Worm (Caenorhabditis elegans) whole organism, mixed stage, embryonic: Measurements from ENCODE around the gene C08F11.17.

Experiments
- M03D4.4 ChIP-seq: sonication (generic microtip); optimal IDR thresholded peaks from 2 replicates; lab custom pipeline; 2017; ENCODE audit warnings: mild to moderate bottlenecking, missing genetic modification characterization, missing compliant biosample characterization
- blmp-1 ChIP-seq: fragments of 150-350 bp; optimal IDR thresholded peaks from 2 replicates; lab custom pipeline; 2014; ENCODE audit warnings: missing biosample characterization, missing genetic modification characterization
- ceh-39 ChIP-seq: fragments of 150-350 bp; optimal IDR thresholded peaks from 2 replicates; lab custom pipeline; 2014; ENCODE audit warnings: missing biosample characterization, missing genetic modification characterization
- ceh-43 ChIP-seq: fragments of 200-800 bp; sonication (Bioruptor generic); optimal IDR thresholded peaks from 2 replicates; lab custom pipeline; 2018; ENCODE audit warnings: mild to moderate bottlenecking, missing genetic modification characterization, moderate library complexity, missing compliant biosample characterization
- ceh-83 ChIP-seq: fragments of 200-800 bp; sonication (Bioruptor generic); optimal IDR thresholded peaks from 2 replicates; lab custom pipeline; 2018; ENCODE audit warnings: mild to moderate bottlenecking, missing genetic modification characterization, missing compliant biosample characterization
- cnd-1 ChIP-seq: fragments of 200-800 bp; sonication (Bioruptor generic); optimal IDR thresholded peaks from 2 replicates; lab custom pipeline; 2018; ENCODE audit warnings: mild to moderate bottlenecking, missing genetic modification characterization, missing compliant biosample characterization
- drap-1 ChIP-seq: fragments of 200-800 bp; sonication (Bioruptor generic); optimal IDR thresholded peaks from 3 replicates; lab custom pipeline; 2018; ENCODE audit warnings: mild to moderate bottlenecking, missing genetic modification characterization, missing compliant biosample characterization
- elt-1 ChIP-seq: sonication (generic microtip); optimal IDR thresholded peaks from 2 replicates; lab custom pipeline; 2017; ENCODE audit warnings: missing genetic modification characterization, mild to moderate bottlenecking, missing compliant biosample characterization, antibody characterized with exemption, moderate library complexity, borderline replicate concordance; ENCODE audit not compliant: insufficient read depth
- elt-3 ChIP-seq: fragments of 150-350 bp; optimal IDR thresholded peaks from 2 replicates; lab custom pipeline; 2014; ENCODE audit warnings: missing biosample characterization, missing genetic modification characterization
- flh-1 ChIP-seq: fragments of 200-800 bp; sonication (Bioruptor generic); optimal IDR thresholded peaks from 2 replicates; lab custom pipeline; 2018; ENCODE audit warnings: mild to moderate bottlenecking, missing genetic modification characterization, moderate library complexity, missing compliant biosample characterization
- ham-2 ChIP-seq: fragments of 200-800 bp; sonication (Bioruptor generic); optimal IDR thresholded peaks from 2 replicates; lab custom pipeline; 2018; ENCODE audit warnings: mild to moderate bottlenecking, missing genetic modification characterization, missing compliant biosample characterization
- hlh-1 ChIP-seq: fragments of 150-350 bp; optimal IDR thresholded peaks from 2 replicates; lab custom pipeline; 2014; ENCODE audit warnings: missing biosample characterization, missing genetic modification reagents, missing genetic modification characterization
- lin-13 ChIP-seq: fragments of 150-350 bp; optimal IDR thresholded peaks from 2 replicates; lab custom pipeline; 2014; ENCODE audit warnings: missing biosample characterization, missing genetic modification characterization
- lin-32 ChIP-seq: fragments of 200-800 bp; sonication (Bioruptor generic); optimal IDR thresholded peaks from 2 replicates; lab custom pipeline; 2018; ENCODE audit warnings: mild to moderate bottlenecking, missing genetic modification characterization, missing compliant biosample characterization
- lsy-2 ChIP-seq: fragments of 150-350 bp; optimal IDR thresholded peaks from 2 replicates; lab custom pipeline; 2014; ENCODE audit warnings: missing biosample characterization, missing genetic modification characterization
- mab-5 ChIP-seq: fragments of 150-350 bp; optimal IDR thresholded peaks from 2 replicates; lab custom pipeline; 2014; ENCODE audit warnings: missing biosample characterization, missing genetic modification characterization
- mep-1 ChIP-seq: fragments of 150-350 bp; optimal IDR thresholded peaks from 2 replicates; lab custom pipeline; 2017; ENCODE audit warnings: missing biosample characterization, missing genetic modification reagents, missing genetic modification characterization, inconsistent platforms
- mls-2 ChIP-seq: sonication (generic microtip); optimal IDR thresholded peaks from 2 replicates; lab custom pipeline; 2016; ENCODE audit warnings: mild to moderate bottlenecking, missing genetic modification characterization, moderate library complexity, missing compliant biosample characterization
- nhr-12 ChIP-seq: fragments of 150-350 bp; optimal IDR thresholded peaks from 2 replicates; lab custom pipeline; 2014; ENCODE audit warnings: missing biosample characterization, missing genetic modification characterization
- nhr-2 ChIP-seq: fragments of 150-350 bp; optimal IDR thresholded peaks from 2 replicates; lab custom pipeline; 2014; ENCODE audit warnings: missing biosample characterization, missing genetic modification characterization
- nhr-237 ChIP-seq: fragments of 150-350 bp; optimal IDR thresholded peaks from 2 replicates; lab custom pipeline; 2014; ENCODE audit warnings: missing biosample characterization, missing genetic modification characterization
- nhr-28 ChIP-seq: fragments of 150-350 bp; optimal IDR thresholded peaks from 2 replicates; lab custom pipeline; 2014; ENCODE audit warnings: missing biosample characterization, missing genetic modification characterization
- nhr-76 ChIP-seq: sonication (generic microtip); optimal IDR thresholded peaks from 2 replicates; lab custom pipeline; 2017; ENCODE audit warnings: missing biosample characterization, missing genetic modification characterization
- pha-4 ChIP-seq: fragments of 150-350 bp; optimal IDR thresholded peaks from 2 replicates; lab custom pipeline; 2018; ENCODE audit warnings: missing biosample characterization, missing genetic modification reagents, missing genetic modification characterization
- sem-2 ChIP-seq: fragments of 200-800 bp; sonication (Bioruptor generic); optimal IDR thresholded peaks from 2 replicates; lab custom pipeline; 2018; ENCODE audit warnings: mild to moderate bottlenecking, missing genetic modification characterization, missing compliant biosample characterization
- snpc-4 ChIP-seq: fragments of 150-350 bp; optimal IDR thresholded peaks from 2 replicates; lab custom pipeline; 2014; ENCODE audit warnings: missing biosample characterization, missing genetic modification characterization
- sptf-1 ChIP-seq: sonication (generic microtip); optimal IDR thresholded peaks from 2 replicates; lab custom pipeline; 2017; ENCODE audit warnings: mild to moderate bottlenecking, missing genetic modification characterization, moderate library complexity, missing compliant biosample characterization
- tbx-8 ChIP-seq: fragments of 200-800 bp; sonication (Bioruptor generic); optimal IDR thresholded peaks from 2 replicates; lab custom pipeline; 2018; ENCODE audit warnings: mild to moderate bottlenecking, missing genetic modification characterization, moderate library complexity, missing compliant biosample characterization
- unc-120 ChIP-seq: sonication (generic microtip); optimal IDR thresholded peaks from 2 replicates; lab custom pipeline; 2017; ENCODE audit warnings: missing genetic modification characterization, missing compliant biosample characterization; ENCODE audit not compliant: poor library complexity, severe bottlenecking
- unc-39 ChIP-seq: fragments of 150-350 bp; optimal IDR thresholded peaks from 2 replicates; lab custom pipeline; 2014; ENCODE audit warnings: missing biosample characterization, missing genetic modification characterization
- unc-62 ChIP-seq: fragments of 150-350 bp; optimal IDR thresholded peaks from 2 replicates; lab custom pipeline; 2014; ENCODE audit warnings: missing biosample characterization, missing genetic modification reagents, missing genetic modification characterization
- zip-8 ChIP-seq: fragments of 150-350 bp; optimal IDR thresholded peaks from 2 replicates; lab custom pipeline; 2014; ENCODE audit warnings: missing biosample characterization, missing genetic modification characterization
- ztf-11 ChIP-seq: fragments of 150-350 bp; optimal IDR thresholded peaks from 2 replicates; lab custom pipeline; 2014; ENCODE audit warnings: missing biosample characterization, missing genetic modification characterization

C08F11.17 gene

DNA sequence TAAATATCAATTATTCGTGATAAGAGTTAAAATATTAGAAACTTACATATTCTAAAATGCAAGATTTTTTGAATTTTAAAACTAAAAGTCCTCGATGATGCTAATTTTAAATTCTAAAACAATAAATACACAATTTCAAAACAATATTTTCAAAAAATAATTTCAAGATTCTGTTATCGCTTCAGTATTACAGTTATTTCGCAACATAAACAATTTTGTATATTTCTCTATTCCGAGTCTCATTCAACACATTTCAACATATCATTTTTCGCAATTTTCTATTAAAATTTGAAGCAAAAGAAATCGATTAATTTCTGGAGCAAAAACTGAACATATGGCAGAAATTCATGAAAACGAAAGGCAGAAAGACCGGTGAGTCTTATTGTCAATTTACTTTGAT is 17.0 kb downstream of the C08F11.17 start, which contains the start of gene fbxa-98:
Gene fbxa-98, plus strand, starts transcription at position 243 of the 400 bp plus-strand sequence.
- TF ChIP-seq ceh-39 (no peak), sptf-1 (tag; lab: Kevin White, UChicago) (no peak), lsy-2 (tag; lab: Kevin White, UChicago) (no peak), blmp-1 (tag; lab: Kevin White, UChicago) (no peak), ham-2 (GFP tag; lab: Kevin White, UChicago) (no peak), elt-3 (no peak), nhr-237 (tag; lab: Kevin White, UChicago) (no peak), pha-4 (tag; lab: Kevin White, UChicago) (no peak), hlh-1 (tag; lab: Kevin White, UChicago) (no peak)

DNA sequence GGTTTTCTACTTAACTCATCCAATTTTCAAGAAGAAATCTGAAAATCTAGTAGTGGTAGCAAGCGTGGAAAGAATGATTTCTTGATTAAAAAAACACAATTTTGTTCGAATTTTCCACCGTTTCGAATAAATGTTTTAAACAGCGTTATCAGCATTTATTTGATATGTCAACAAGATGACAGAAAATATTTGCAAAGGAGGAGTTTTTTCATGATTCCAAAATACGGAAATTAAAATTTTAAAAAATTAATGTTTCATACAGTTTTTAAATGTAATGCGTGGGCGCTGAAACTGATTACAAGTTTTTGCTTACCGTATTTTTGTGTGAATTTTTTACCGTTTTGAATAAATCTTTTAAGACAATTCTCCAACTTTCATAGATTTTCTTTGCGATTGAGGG is 17.5 kb downstream of the C08F11.17 start:
- TF ChIP-seq nhr-2 (tag; lab: Kevin White, UChicago) (no peak), unc-120 (tag; lab: Kevin White, UChicago) (no peak), ceh-39 (no peak), pha-4 (tag; lab: Kevin White, UChicago) (no peak), hlh-1 (tag; lab: Kevin White, UChicago) (no peak), blmp-1 (tag; lab: Kevin White, UChicago) (no peak), mab-5 (tag; lab: Kevin White, UChicago) (no peak), nhr-28 (tag; lab: Kevin White, UChicago) (no peak), nhr-237 (tag; lab: Kevin White, UChicago) (no peak), lsy-2 (tag; lab: Kevin White, UChicago) (no peak), sptf-1 (tag; lab: Kevin White, UChicago) (no peak), ceh-83 (GFP tag; lab: Kevin White, UChicago) (no peak), tbx-8 (no peak), elt-1 (tag; lab: Kevin White, UChicago) (no peak), nhr-76 (tag; lab: Kevin White, UChicago) (no peak)

DNA sequence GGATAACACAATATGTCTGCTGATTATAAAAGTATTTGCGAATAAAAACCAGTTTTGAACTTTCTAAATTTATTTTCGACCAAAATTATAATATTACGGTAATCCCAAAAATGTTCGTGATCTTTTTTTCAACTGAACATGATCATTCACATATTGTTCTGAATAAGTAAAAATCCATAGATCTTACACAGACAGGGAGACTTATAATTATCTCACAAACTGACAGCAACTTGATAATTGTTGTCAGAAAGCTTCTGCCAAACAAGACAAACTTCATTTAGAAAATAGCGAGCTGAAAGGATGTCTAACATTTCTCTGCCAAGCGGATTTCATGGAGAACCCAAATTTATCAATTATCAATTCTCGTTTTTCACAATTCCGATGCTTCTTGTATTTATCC is 23.7 kb downstream of the C08F11.17 start, which contains the start of gene sru-21:
Gene sru-21, plus strand, starts transcription at position 301 of the 400 bp plus-strand sequence.
- TF ChIP-seq unc-62 (GFP tag; lab: Kevin White, UChicago) (no peak), ztf-11 (tag; lab: Kevin White, UChicago) (no peak), flh-1 (GFP tag; lab: Kevin White, UChicago) (no peak), mls-2 (tag; lab: Kevin White, UChicago) (no peak), lin-13 (tag; lab: Kevin White, UChicago) (no peak), zip-8 (tag; lab: Kevin White, UChicago) (no peak), ceh-43 (GFP tag; lab: Kevin White, UChicago) (no peak), lin-32 (no peak), M03D4.4 (no peak), cnd-1 (tag; lab: Kevin White, UChicago) (no peak), mep-1 (tag; lab: Kevin White, UChicago) (no peak), elt-3 (no peak), sptf-1 (tag; lab: Kevin White, UChicago) (no peak), pha-4 (tag; lab: Kevin White, UChicago) (no peak), sem-2 (GFP tag; lab: Kevin White, UChicago) (no peak)

DNA sequence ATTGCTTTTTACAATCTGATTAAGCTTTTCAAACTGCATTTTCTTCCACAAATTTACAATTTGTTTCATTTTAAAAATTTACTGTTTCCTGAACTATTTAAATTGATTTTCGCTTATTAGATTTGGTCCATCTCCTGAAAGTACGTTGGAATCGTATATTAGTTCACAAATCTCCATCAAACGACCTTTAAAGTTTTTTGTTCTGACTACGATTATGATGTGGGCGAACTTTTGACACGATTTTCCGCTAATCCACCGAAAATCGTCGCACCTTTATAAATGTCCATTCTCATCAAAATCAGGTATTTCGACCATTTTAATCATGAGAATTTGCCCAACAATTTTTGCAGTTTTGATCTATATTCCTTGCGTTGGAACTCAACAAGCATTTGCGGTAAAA is 26.6 kb downstream of the C08F11.17 start, which contains the start of gene C08F11.1:
Gene C08F11.1, plus strand, starts transcription at position 301 of the 400 bp plus-strand sequence.
- TF ChIP-seq snpc-4 (tag; lab: Kevin White, UChicago) (no peak), ceh-39 (no peak), ceh-83 (GFP tag; lab: Kevin White, UChicago) (no peak), elt-3 (no peak), lin-13 (tag; lab: Kevin White, UChicago) (no peak), drap-1 (GFP tag; lab: Kevin White, UChicago) (no peak)

DNA sequence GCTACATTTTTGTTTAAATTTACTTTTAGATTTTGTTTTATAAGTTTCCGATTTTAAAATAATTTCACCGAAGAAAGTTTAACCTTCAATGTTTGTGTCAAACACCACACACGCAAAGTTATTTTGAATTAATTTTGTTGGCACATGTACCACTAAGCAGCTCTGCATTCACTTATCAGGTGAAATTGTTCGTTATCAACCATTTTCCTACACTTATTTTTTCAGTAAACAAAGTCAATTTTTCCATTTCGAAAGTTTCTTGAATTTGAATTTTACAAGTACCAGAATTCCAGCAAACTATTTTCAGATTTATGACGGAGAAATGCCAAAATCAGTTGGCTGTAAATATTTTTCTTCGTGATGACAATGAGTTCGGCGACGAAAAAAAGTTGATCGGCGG is 30.9 kb downstream of the C08F11.17 start, which contains the start of gene C08F11.3:
Gene C08F11.3, plus strand, starts transcription at position 301 of the 400 bp plus-strand sequence.
- TF ChIP-seq nhr-12 (tag; lab: Kevin White, UChicago) (no peak), unc-62 (GFP tag; lab: Kevin White, UChicago) (no peak), mab-5 (tag; lab: Kevin White, UChicago) (no peak), unc-39 (no peak), sem-2 (GFP tag; lab: Kevin White, UChicago) (no peak), tbx-8 (no peak), cnd-1 (tag; lab: Kevin White, UChicago) (no peak), lin-32 (no peak)
